Worm (Caenorhabditis elegans) whole organism, L3 larva: Measurements from ENCODE around the gene glr-2.

Experiments
- ceh-16 ChIP-seq: sonication (generic microtip); optimal IDR thresholded peaks from 2 replicates; lab custom pipeline; 2017; ENCODE audit warnings: missing biosample characterization, missing genetic modification characterization
- egl-27 ChIP-seq: sonication (generic microtip); optimal IDR thresholded peaks from 4 replicates; lab custom pipeline; 2017; ENCODE audit warnings: missing biosample characterization, missing genetic modification reagents, missing genetic modification characterization
- mdl-1 ChIP-seq: fragments of 150-350 bp; optimal IDR thresholded peaks from 2 replicates; lab custom pipeline; 2014; ENCODE audit warnings: missing biosample characterization, missing genetic modification characterization
- nhr-76 ChIP-seq: fragments of 150-350 bp; sonication (generic microtip); optimal IDR thresholded peaks from 5 replicates; lab custom pipeline; 2014; ENCODE audit warnings: missing biosample characterization, missing genetic modification characterization

ce11 chrIII:7159246-7159645 is 14.5 kb upstream of the glr-2 start:
- TF ChIP-seq mdl-1 (tag; lab: Kevin White, UChicago) (no peak), nhr-76 (no peak), egl-27 (no peak), ceh-16 (tag; lab: Kevin White, UChicago) (no peak)
